Fruit fly (Drosophila melanogaster) whole organism, embryonic: Measurements from ENCODE around the gene Elal.

Source experiments
- Atf-2 ChIP-seq: fragments of 200-800 bp; sonication (Bioruptor generic); optimal IDR thresholded peaks from 2 replicates; lab custom pipeline; 2016; ENCODE audit warnings: missing biosample characterization, missing genetic modification characterization
- CG16779 ChIP-seq: fragments of 200-800 bp; sonication (Bioruptor generic); IDR thresholded peaks from 2 replicates; pipeline ENCODE4 v1.3.6; 2022; ENCODE audit warnings: missing biosample characterization, missing genetic modification characterization
- CG30431 ChIP-seq: fragments of 200-800 bp; sonication (Bioruptor generic); optimal IDR thresholded peaks from 2 replicates; lab custom pipeline; 2017; ENCODE audit warnings: missing biosample characterization, missing genetic modification characterization
- CG6854 ChIP-seq: fragments of 200-800 bp; sonication (Bioruptor generic); optimal IDR thresholded peaks from 3 replicates; lab custom pipeline; 2017; ENCODE audit warnings: missing biosample characterization, mild to moderate bottlenecking, missing genetic modification characterization
- CG7372 ChIP-seq: fragments of 200-800 bp; sonication (Bioruptor generic); IDR thresholded peaks from 2 replicates; pipeline ENCODE4 v1.3.6; 2022; ENCODE audit warnings: missing biosample characterization, missing genetic modification characterization
- CG9932 ChIP-seq: fragments of 200-800 bp; sonication (Bioruptor generic); IDR thresholded peaks from 2 replicates; pipeline ENCODE4 v1.3.6; 2022; ENCODE audit warnings: missing biosample characterization, missing genetic modification characterization
- Fer2 ChIP-seq: fragments of 200-800 bp; sonication (Bioruptor generic); optimal IDR thresholded peaks from 2 replicates; lab custom pipeline; 2018; ENCODE audit warnings: missing biosample characterization, mild to moderate bottlenecking, missing genetic modification characterization, moderate library complexity
- Hr39 ChIP-seq: fragments of >200 bp; optimal IDR thresholded peaks from 2 replicates; lab custom pipeline; 2017
- Hr78 ChIP-seq, 2 experiments: fragments of 200-800 bp in 1 of 2; fragments of >200 bp in 1 of 2; sonication (Bioruptor generic) in 1 of 2; optimal IDR thresholded peaks; 2 replicates each; lab custom pipeline; 2017 to 2019; ENCODE audit warnings: missing biosample characterization in 2 of 2, missing genetic modification characterization in 2 of 2, mild to moderate bottlenecking in 1 of 2, moderate library complexity in 1 of 2
- chm ChIP-seq: fragments of 200-800 bp; sonication (Bioruptor generic); IDR thresholded peaks from 2 replicates; pipeline ENCODE4 v1.3.6; 2022; ENCODE audit warnings: missing biosample characterization, missing genetic modification characterization
- knrl ChIP-seq: fragments of 200-800 bp; sonication (Bioruptor generic); IDR thresholded peaks from 3 replicates; pipeline ENCODE4 v1.3.6; 2022; ENCODE audit warnings: missing biosample characterization, missing genetic modification characterization; ENCODE audit not compliant: partially characterized antibody
- sr ChIP-seq: fragments of 200-800 bp; sonication (Bioruptor generic); IDR thresholded peaks from 3 replicates; pipeline ENCODE4 v1.3.6; 2022; ENCODE audit warnings: missing biosample characterization, missing genetic modification characterization

- TF ChIP-seq sr (GFP tag; lab: Robert Waterston, UW) (no peak), knrl (no peak), Hr39 (lab: Kevin White, UChicago) (no peak), Fer2 (tag; lab: Kevin White, UChicago) (no peak), CG16779 (GFP tag; lab: Robert Waterston, UW) (no peak), chm (no peak), CG6854 (GFP tag; lab: Kevin White, UChicago) (no peak), CG30431 (GFP tag; lab: Kevin White, UChicago) (no peak), CG7372 (GFP tag; lab: Robert Waterston, UW) (no peak), Atf-2 (GFP tag; lab: Kevin White, UChicago) (no peak), CG9932 (GFP tag; lab: Robert Waterston, UW) (no peak), Hr78 (GFP tag; optimal IDR thresholded peaks at IDR 0.05; lab: Kevin White, UChicago) (no peak)
These were observed 25.8 kb downstream of the Elal start for dm6 chr3R:24890919-24891318.
